Worm (Caenorhabditis elegans) whole organism, L4 larva: ENCODE data around the gene K11H3.2.

Experiments
- F10B5.3 ChIP-seq: sonication (generic microtip); optimal IDR thresholded peaks from 2 replicates; lab custom pipeline; 2016; ENCODE audit warnings: mild to moderate bottlenecking, missing genetic modification characterization, missing compliant biosample characterization
- F49E8.2 ChIP-seq: sonication (generic microtip); optimal IDR thresholded peaks from 2 replicates; lab custom pipeline; 2016; ENCODE audit warnings: missing compliant biosample characterization, mild to moderate bottlenecking, missing genetic modification characterization, borderline replicate concordance
- R02D3.7 ChIP-seq: fragments of 150-350 bp; sonication (generic microtip); optimal IDR thresholded peaks from 3 replicates; lab custom pipeline; 2014; ENCODE audit warnings: missing biosample characterization, missing genetic modification characterization
- T20F7.1 ChIP-seq: fragments of 200-800 bp; sonication (Bioruptor generic); optimal IDR thresholded peaks from 2 replicates; lab custom pipeline; 2018; ENCODE audit warnings: mild to moderate bottlenecking, missing genetic modification characterization, missing compliant biosample characterization
- ceh-28 ChIP-seq: fragments of 150-350 bp; optimal IDR thresholded peaks from 2 replicates; lab custom pipeline; 2014; ENCODE audit warnings: missing biosample characterization, missing genetic modification reagents, missing genetic modification characterization
- ceh-82 ChIP-seq: sonication (generic microtip); optimal IDR thresholded peaks from 2 replicates; lab custom pipeline; 2017; ENCODE audit warnings: missing biosample characterization, missing genetic modification characterization
- ces-1 ChIP-seq: fragments of 150-350 bp; sonication (generic microtip); optimal IDR thresholded peaks from 4 replicates; lab custom pipeline; 2014; ENCODE audit warnings: missing biosample characterization, missing genetic modification reagents, missing genetic modification characterization
- cey-2 ChIP-seq: sonication (generic microtip); optimal IDR thresholded peaks from 3 replicates; lab custom pipeline; 2017; ENCODE audit warnings: missing genetic modification characterization, mild to moderate bottlenecking, missing compliant biosample characterization, antibody characterized with exemption, borderline replicate concordance; ENCODE audit not compliant: insufficient read depth
- dmd-6 ChIP-seq: fragments of 200-800 bp; sonication (Bioruptor generic); IDR thresholded peaks from 2 replicates; pipeline ENCODE4 v1.3.6; 2022; ENCODE audit warnings: missing genetic modification reagents, missing genetic modification characterization, missing compliant biosample characterization
- dmd-9 ChIP-seq: fragments of 200-800 bp; sonication (Bioruptor generic); IDR thresholded peaks from 2 replicates; pipeline ENCODE4 v1.3.6; 2022; ENCODE audit warnings: missing genetic modification reagents, missing genetic modification characterization, missing compliant biosample characterization
- dpl-1 ChIP-seq: fragments of 150-350 bp; optimal IDR thresholded peaks from 2 replicates; lab custom pipeline; 2014; ENCODE audit warnings: missing biosample characterization, missing genetic modification reagents, missing genetic modification characterization
- duxl-1 ChIP-seq: sonication (generic microtip); optimal IDR thresholded peaks from 2 replicates; lab custom pipeline; 2016; ENCODE audit warnings: mild to moderate bottlenecking, missing genetic modification characterization, moderate library complexity, missing compliant biosample characterization; ENCODE audit not compliant: poor library complexity
- dve-1 ChIP-seq: sonication (generic microtip); optimal IDR thresholded peaks from 2 replicates; lab custom pipeline; 2017; ENCODE audit warnings: antibody characterized with exemption, mild to moderate bottlenecking, missing genetic modification characterization, missing compliant biosample characterization; ENCODE audit not compliant: insufficient read depth
- fkh-10 ChIP-seq: fragments of 150-350 bp; optimal IDR thresholded peaks from 2 replicates; lab custom pipeline; 2014; ENCODE audit warnings: missing biosample characterization, missing genetic modification reagents, missing genetic modification characterization
- fos-1 ChIP-seq: fragments of 150-350 bp; optimal IDR thresholded peaks from 2 replicates; lab custom pipeline; 2014; ENCODE audit warnings: missing biosample characterization, missing genetic modification characterization
- hif-1 ChIP-seq, 2 experiments: sonication (generic microtip); optimal IDR thresholded peaks; 2 replicates each; lab custom pipeline; 2016 to 2017; ENCODE audit warnings: missing compliant biosample characterization in 2 of 2, missing genetic modification characterization in 2 of 2, missing genetic modification reagents in 2 of 2, missing genotype in 2 of 2, mild to moderate bottlenecking in 1 of 2
- hlh-11 ChIP-seq: fragments of 200-800 bp; sonication (Bioruptor generic); optimal IDR thresholded peaks from 2 replicates; lab custom pipeline; 2018; ENCODE audit warnings: mild to moderate bottlenecking, missing genetic modification characterization, missing compliant biosample characterization
- hlh-30 ChIP-seq: sonication (generic microtip); optimal IDR thresholded peaks from 2 replicates; lab custom pipeline; 2017; ENCODE audit warnings: antibody characterized with exemption, mild to moderate bottlenecking, missing genetic modification characterization, missing compliant biosample characterization; ENCODE audit not compliant: insufficient read depth
- lin-15B ChIP-seq: fragments of 150-350 bp; sonication (generic microtip); optimal IDR thresholded peaks from 3 replicates; lab custom pipeline; 2014; ENCODE audit warnings: missing biosample characterization, missing genetic modification characterization
- lin-29 ChIP-seq: fragments of 200-800 bp; sonication (Bioruptor generic); IDR thresholded peaks from 2 replicates; pipeline ENCODE4 v1.3.6; 2022; ENCODE audit warnings: missing genetic modification reagents, missing genetic modification characterization, missing compliant biosample characterization
- lin-39 ChIP-seq: fragments of 150-350 bp; optimal IDR thresholded peaks from 2 replicates; lab custom pipeline; 2014; ENCODE audit warnings: missing biosample characterization, missing genetic modification reagents, missing genetic modification characterization
- lir-3 ChIP-seq: sonication (generic microtip); optimal IDR thresholded peaks from 2 replicates; lab custom pipeline; 2016; ENCODE audit warnings: mild to moderate bottlenecking, missing genetic modification characterization, missing compliant biosample characterization
- lsy-2 ChIP-seq, 2 experiments: fragments of 150-350 bp in 1 of 2; sonication (generic microtip) in 1 of 2; optimal IDR thresholded peaks; 2 replicates each; lab custom pipeline; 2014 to 2017; ENCODE audit warnings: missing biosample characterization in 2 of 2, missing genetic modification characterization in 2 of 2
- mxl-3 ChIP-seq: fragments of 200-800 bp; sonication (Bioruptor generic); optimal IDR thresholded peaks from 2 replicates; lab custom pipeline; 2018; ENCODE audit warnings: mild to moderate bottlenecking, missing genetic modification characterization, missing compliant biosample characterization
- nhr-111 ChIP-seq: fragments of 200-800 bp; sonication (Bioruptor generic); optimal IDR thresholded peaks from 2 replicates; lab custom pipeline; 2018; ENCODE audit warnings: mild to moderate bottlenecking, missing genetic modification characterization, missing compliant biosample characterization
- nhr-28 ChIP-seq: fragments of 150-350 bp; optimal IDR thresholded peaks from 2 replicates; lab custom pipeline; 2014; ENCODE audit warnings: missing biosample characterization, missing genetic modification characterization
- nhr-6 ChIP-seq: fragments of 150-350 bp; optimal IDR thresholded peaks from 2 replicates; lab custom pipeline; 2014; ENCODE audit warnings: missing biosample characterization, missing genetic modification characterization
- nhr-76 ChIP-seq: fragments of 150-350 bp; optimal IDR thresholded peaks from 2 replicates; lab custom pipeline; 2014; ENCODE audit warnings: missing biosample characterization, missing genetic modification characterization
- pha-4 ChIP-seq, 2 experiments: fragments of 150-350 bp in 1 of 2; fragments of 200-800 bp in 1 of 2; sonication (Bioruptor generic) in 1 of 2; IDR thresholded peaks in 1 of 2; optimal IDR thresholded peaks in 1 of 2; 2 replicates each; pipeline versions ENCODE4 v1.3.6 to Lab custom; 2014 to 2022; ENCODE audit warnings: missing genetic modification characterization in 2 of 2, missing genetic modification reagents in 2 of 2, missing biosample characterization in 1 of 2, missing compliant biosample characterization in 1 of 2
- pqm-1 ChIP-seq: sonication (generic microtip); optimal IDR thresholded peaks from 2 replicates; lab custom pipeline; 2017; ENCODE audit warnings: missing biosample characterization, missing genetic modification characterization
- rbr-2 ChIP-seq: sonication (generic microtip); optimal IDR thresholded peaks from 2 replicates; lab custom pipeline; 2016; ENCODE audit warnings: missing genotype, missing genetic modification characterization, missing compliant biosample characterization
- spr-1 ChIP-seq: sonication (generic microtip); optimal IDR thresholded peaks from 2 replicates; lab custom pipeline; 2016; ENCODE audit warnings: mild to moderate bottlenecking, missing genetic modification characterization, missing compliant biosample characterization
- tag-97 ChIP-seq: fragments of 200-800 bp; sonication (Bioruptor generic); IDR thresholded peaks from 2 replicates; pipeline ENCODE4 v1.3.6; 2022; ENCODE audit warnings: missing genetic modification characterization, missing compliant biosample characterization
- tra-1 ChIP-seq: fragments of 200-800 bp; sonication (Bioruptor generic); IDR thresholded peaks from 2 replicates; pipeline ENCODE4 v1.3.6; 2022; ENCODE audit warnings: missing genetic modification reagents, missing genetic modification characterization, missing compliant biosample characterization
- unc-130 ChIP-seq: sonication (generic microtip); optimal IDR thresholded peaks from 2 replicates; lab custom pipeline; 2016; ENCODE audit warnings: missing genetic modification reagents, missing genetic modification characterization, missing compliant biosample characterization
- unc-39 ChIP-seq: sonication (generic microtip); optimal IDR thresholded peaks from 2 replicates; lab custom pipeline; 2017; ENCODE audit warnings: missing biosample characterization, missing genetic modification characterization
- zfp-2 ChIP-seq: sonication (generic microtip); optimal IDR thresholded peaks from 2 replicates; lab custom pipeline; 2016; ENCODE audit warnings: mild to moderate bottlenecking, missing genetic modification characterization, missing compliant biosample characterization
- zfp-3 ChIP-seq: fragments of 200-800 bp; sonication (Bioruptor generic); conservative IDR thresholded peaks from 2 replicates; pipeline ENCODE4 v1.3.6; 2022; ENCODE audit warnings: missing genetic modification reagents, missing genetic modification characterization, missing compliant biosample characterization
- zip-11 ChIP-seq: fragments of 200-800 bp; sonication (Bioruptor generic); IDR thresholded peaks from 2 replicates; pipeline ENCODE4 v1.3.6; 2022; ENCODE audit warnings: missing genetic modification characterization, missing compliant biosample characterization
- ztf-11 ChIP-seq: fragments of 150-350 bp; optimal IDR thresholded peaks from 2 replicates; lab custom pipeline; 2014; ENCODE audit warnings: missing biosample characterization, missing genetic modification characterization

The K11H3.2 gene

ce11 chrIII:9861470-9862342 is 15.5 kb downstream of the K11H3.2 start (continued):
- TF ChIP-seq dmd-6 (GFP tag; lab: Robert Waterston, UW) (peak; percentile 71), ceh-28 (tag; lab: Kevin White, UChicago) (no peak)

DNA sequence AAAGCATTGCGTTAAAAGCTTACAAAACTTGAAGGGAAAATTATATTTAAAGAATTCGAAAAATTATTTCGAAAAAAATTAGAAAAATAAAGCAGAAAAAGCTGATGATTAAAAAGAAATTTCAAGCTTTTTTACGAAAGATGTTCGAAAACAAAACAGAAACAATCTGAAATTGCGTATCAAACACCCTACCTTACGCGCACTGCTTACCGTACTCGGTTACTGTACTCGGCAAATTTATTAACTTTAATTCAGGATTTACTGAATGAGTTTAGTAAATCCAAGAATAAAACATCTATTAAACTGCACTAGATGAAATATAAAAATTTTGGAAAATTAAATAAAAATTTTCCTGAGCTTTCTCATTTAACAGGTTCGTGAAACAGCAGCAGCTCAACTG is 16.3 kb downstream of the K11H3.2 start:
- TF ChIP-seq nhr-76 (tag; lab: Kevin White, UChicago) = no peak
- no peak for TF ChIP-seq zip-11 (GFP tag; lab: Robert Waterston, UW)
- no peak for TF ChIP-seq lir-3 (tag; lab: Kevin White, UChicago)
- no peak for TF ChIP-seq unc-39
- peak in 1 of 2 experiments; percentile 56 for TF ChIP-seq lsy-2 (tag; optimal IDR thresholded peaks at IDR 0.05; lab: Kevin White, UChicago)

ce11 chrIII:9867352-9867751 is 21.2 kb downstream of the K11H3.2 start:
- TF ChIP-seq ces-1 (peak; percentile 51), dmd-6 (GFP tag; lab: Robert Waterston, UW) (0 out of 2 replicates have a peak, but pooled peaks have one; percentile 16), hlh-30 (tag; lab: Kevin White, UChicago) (peak; percentile 10), mxl-3 (GFP tag; lab: Kevin White, UChicago) (peak; percentile 12), fkh-10 (peak; percentile 22), pqm-1 (no peak), nhr-6 (no peak)

DNA sequence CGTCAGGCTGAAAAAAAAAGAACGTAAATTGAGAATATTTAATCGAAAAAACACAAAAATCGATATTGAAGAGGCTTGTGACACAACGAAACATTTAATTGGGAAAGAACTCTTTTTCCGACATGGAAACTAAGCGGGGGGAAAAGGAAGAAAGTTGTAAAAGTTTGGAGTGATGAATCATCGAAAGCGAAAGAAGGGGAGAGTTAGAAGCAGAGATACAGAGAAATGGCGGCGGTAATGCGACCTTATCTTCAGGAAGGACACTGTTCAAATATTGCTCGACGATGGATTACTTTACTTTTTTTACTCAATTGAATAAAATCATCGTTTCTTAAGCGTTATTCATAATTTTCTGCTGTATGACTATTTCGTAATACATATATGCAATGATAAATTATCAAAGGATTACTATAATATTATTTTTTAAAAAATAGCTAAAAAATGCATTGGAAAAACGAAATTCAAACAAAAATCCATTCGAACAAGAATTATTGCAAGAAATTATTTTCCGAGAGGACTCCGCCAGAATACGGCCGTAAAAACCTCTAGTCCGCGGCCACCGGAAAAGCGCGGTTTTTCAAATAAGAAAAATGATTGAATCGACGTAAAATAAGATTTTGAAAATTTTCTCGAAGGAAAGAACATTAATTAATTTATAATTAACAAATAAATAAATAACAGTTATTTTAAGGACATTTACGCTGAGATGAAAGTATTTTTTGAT is 21.7 kb downstream of the K11H3.2 start, which contains the start of gene dhhc-4:
Gene dhhc-4, minus strand, starts transcription at position 13 of the 724 bp plus-strand sequence.
- no peak for TF ChIP-seq mxl-3 (GFP tag; lab: Kevin White, UChicago)
- TF ChIP-seq ceh-82 (tag; lab: Kevin White, UChicago) = no peak
- no peak for TF ChIP-seq zip-11 (GFP tag; lab: Robert Waterston, UW)
- TF ChIP-seq fkh-10 = no peak
- TF ChIP-seq dpl-1 (GFP tag; lab: Kevin White, UChicago) = peak; percentile 94
- peak; percentile 5 for TF ChIP-seq pqm-1
- TF ChIP-seq duxl-1 = peak; percentile 39
- TF ChIP-seq lin-39 (tag; lab: Kevin White, UChicago) = no peak
- TF ChIP-seq hif-1 (tag; optimal IDR thresholded peaks at IDR 0.05; lab: Kevin White, UChicago) = peak in 1 of 2 experiments; percentile 91
- no peak for TF ChIP-seq fos-1 (tag; lab: Kevin White, UChicago)
- 0 out of 2 replicates have a peak, but pooled peaks have one; percentile 58 for TF ChIP-seq tag-97
- no peak for TF ChIP-seq dve-1 (tag; lab: Kevin White, UChicago)
- TF ChIP-seq pha-4 (GFP tag; IDR thresholded peaks at IDR 0.05; lab: Robert Waterston, UW) = no peak
- no peak for TF ChIP-seq pha-4 (tag; optimal IDR thresholded peaks at IDR 0.05; lab: Kevin White, UChicago)
- TF ChIP-seq zfp-3 (GFP tag; lab: Robert Waterston, UW) = 0 out of 2 replicates have a peak, but pooled peaks have one; percentile 22
- no peak for TF ChIP-seq hlh-11 (tag; lab: Kevin White, UChicago)
- no peak for TF ChIP-seq nhr-76 (tag; lab: Kevin White, UChicago)
- TF ChIP-seq lin-29 (GFP tag; lab: Robert Waterston, UW) = no peak
- TF ChIP-seq ces-1 = no peak
- no peak for TF ChIP-seq R02D3.7 (tag; lab: Kevin White, UChicago)
- no peak for TF ChIP-seq cey-2 (tag; lab: Kevin White, UChicago)
- TF ChIP-seq ztf-11 = no peak
- TF ChIP-seq nhr-111 (GFP tag; lab: Kevin White, UChicago) = no peak
- no peak for TF ChIP-seq zfp-2 (tag; lab: Kevin White, UChicago)
- no peak for TF ChIP-seq spr-1 (tag; lab: Kevin White, UChicago)
- no peak for TF ChIP-seq F49E8.2
- TF ChIP-seq rbr-2 (tag; lab: Kevin White, UChicago) = peak; percentile 51
- no peak for TF ChIP-seq lin-15B
- TF ChIP-seq unc-39 = no peak
- peak; percentile 79 for TF ChIP-seq dmd-9 (GFP tag; lab: Robert Waterston, UW)
- TF ChIP-seq nhr-28 (tag; lab: Kevin White, UChicago) = no peak
- TF ChIP-seq T20F7.1 = peak; percentile 11
- TF ChIP-seq F10B5.3 (tag; lab: Kevin White, UChicago) = peak; percentile 5
- TF ChIP-seq unc-130 (GFP tag; lab: Kevin White, UChicago) = peak; percentile 89
- no peak for TF ChIP-seq tra-1 (GFP tag; lab: Robert Waterston, UW)
